Worm (Caenorhabditis elegans): ENCODE measurements around the gene srh-167.

srh-167 gene

ce11 chrV:16315004-16315403, 18.5 kb upstream of the srh-167 start, which contains the start of gene str-214:
Gene str-214 (plus strand): TSS chrV:16315304.
- TF ChIP-seq lin-39 (tag; optimal IDR thresholded peaks at IDR 0.05) (no peak), C04F5.9 (tag; optimal IDR thresholded peaks at IDR 0.05) (no peak), vab-15 (tag; optimal IDR thresholded peaks at IDR 0.05) (no peak), fos-1 (tag; optimal IDR thresholded peaks at IDR 0.05) (no peak), hlh-4 (tag; optimal IDR thresholded peaks at IDR 0.05) (no peak), ceh-8 (GFP tag; optimal IDR thresholded peaks at IDR 0.05) (no peak), aha-1 (tag; optimal IDR thresholded peaks at IDR 0.05) (no peak), dpl-1 (GFP tag; optimal IDR thresholded peaks at IDR 0.05) (no peak), efl-3 (GFP tag; optimal IDR thresholded peaks at IDR 0.05) (no peak), isw-1 (GFP tag; IDR thresholded peaks at IDR 0.05) (no peak), pax-3 (tag; optimal IDR thresholded peaks at IDR 0.05) (no peak)

- TF ChIP-seq mab-9 (GFP tag; IDR thresholded peaks at IDR 0.05) = no peak
- TF ChIP-seq nhr-19 (GFP tag; conservative IDR thresholded peaks at IDR 0.05) = no peak
- TF ChIP-seq ceh-8 (GFP tag; optimal IDR thresholded peaks at IDR 0.05) = no peak
- TF ChIP-seq nhr-11 (tag; optimal IDR thresholded peaks at IDR 0.05) = no peak
- TF ChIP-seq ceh-82 (tag; optimal IDR thresholded peaks at IDR 0.05) = no peak
- no peak for TF ChIP-seq fkh-10 (GFP tag; optimal IDR thresholded peaks at IDR 0.05)
- no peak for TF ChIP-seq rnt-1 (tag; optimal IDR thresholded peaks at IDR 0.05)
- TF ChIP-seq mep-1 (tag; optimal IDR thresholded peaks at IDR 0.05) = no peak
- TF ChIP-seq unc-98 (GFP tag; IDR thresholded peaks at IDR 0.05) = no peak
- TF ChIP-seq efl-3 (GFP tag; optimal IDR thresholded peaks at IDR 0.05) = no peak
- no peak for TF ChIP-seq ceh-90 (tag; optimal IDR thresholded peaks at IDR 0.05)
- no peak for TF ChIP-seq nhr-20 (tag; optimal IDR thresholded peaks at IDR 0.05)
- no peak for TF ChIP-seq mef-2 (tag; optimal IDR thresholded peaks at IDR 0.05)
Observed at ce11 chrV:16317244-16317643, 16.3 kb upstream of the srh-167 start, which contains the start of gene srh-180. Gene srh-180 (plus strand): TSS chrV:16317544.

ce11 chrV:16322155-16322554, 11.4 kb upstream of the srh-167 start:
- TF ChIP-seq pax-3 (tag; optimal IDR thresholded peaks at IDR 0.05) (no peak), zip-4 (GFP tag; optimal IDR thresholded peaks at IDR 0.05) (no peak), lin-13 (GFP tag; optimal IDR thresholded peaks at IDR 0.05) (no peak), vab-15 (tag; optimal IDR thresholded peaks at IDR 0.05) (no peak), unc-98 (GFP tag; IDR thresholded peaks at IDR 0.05) (no peak), nhr-20 (tag; optimal IDR thresholded peaks at IDR 0.05) (no peak), Y116A8C.19 (tag; optimal IDR thresholded peaks at IDR 0.05; ENCODE audit: borderline replicate concordance) (no peak), nhr-76 (tag; optimal IDR thresholded peaks at IDR 0.05) (no peak), unc-30 (tag; optimal IDR thresholded peaks at IDR 0.05) (no peak), nhr-90 (tag; optimal IDR thresholded peaks at IDR 0.05; ENCODE audit: poor library complexity) (no peak), mdl-1 (tag; optimal IDR thresholded peaks at IDR 0.05) (no peak), isw-1 (GFP tag; IDR thresholded peaks at IDR 0.05) (no peak), ces-1 (GFP tag; optimal IDR thresholded peaks at IDR 0.05) (no peak), fos-1 (tag; optimal IDR thresholded peaks at IDR 0.05) (no peak), hlh-17 (GFP tag; optimal IDR thresholded peaks at IDR 0.05; ENCODE audit: borderline replicate concordance) (no peak), mef-2 (tag; optimal IDR thresholded peaks at IDR 0.05) (no peak), sox-4 (tag; optimal IDR thresholded peaks at IDR 0.05) (no peak), snu-23 (GFP tag; optimal IDR thresholded peaks at IDR 0.05) (no peak), ceh-82 (tag; optimal IDR thresholded peaks at IDR 0.05) (no peak), nhr-84 (tag; optimal IDR thresholded peaks at IDR 0.05) (no peak)

- TF ChIP-seq xbp-1 (tag; optimal IDR thresholded peaks at IDR 0.05) (no peak), nhr-84 (tag; optimal IDR thresholded peaks at IDR 0.05) (no peak), sox-4 (tag; optimal IDR thresholded peaks at IDR 0.05) (no peak), lin-35 (GFP tag; optimal IDR thresholded peaks at IDR 0.05) (no peak), sptf-1 (tag; optimal IDR thresholded peaks at IDR 0.05) (no peak), grh-1 (GFP tag; IDR thresholded peaks at IDR 0.05) (no peak), mef-2 (tag; optimal IDR thresholded peaks at IDR 0.05) (no peak), irx-1 (tag; optimal IDR thresholded peaks at IDR 0.05) (no peak), jun-1 (tag; optimal IDR thresholded peaks at IDR 0.05) (no peak), lsy-2 (tag; optimal IDR thresholded peaks at IDR 0.05) (no peak), fkh-8 (tag; optimal IDR thresholded peaks at IDR 0.05) (no peak), dsc-1 (tag; optimal IDR thresholded peaks at IDR 0.05) (no peak), tbx-2 (tag; optimal IDR thresholded peaks at IDR 0.05) (no peak), mdl-1 (tag; optimal IDR thresholded peaks at IDR 0.05) (no peak), rnt-1 (tag; optimal IDR thresholded peaks at IDR 0.05) (no peak), ztf-4 (tag; optimal IDR thresholded peaks at IDR 0.05) (no peak), nhr-47 (tag; optimal IDR thresholded peaks at IDR 0.05) (no peak), nhr-85 (tag) (no peak), egl-13 (tag; optimal IDR thresholded peaks at IDR 0.05) (no peak)
Observed at ce11 chrV:16328849-16329248, 4.7 kb upstream of the srh-167 start, which contains the start of gene F57G8.7. Gene F57G8.7 (plus strand): TSS chrV:16329149.
